Worm (Caenorhabditis elegans) whole organism, L2 larva: ENCODE data around the gene Y42G9A.3.

Experiments used
- C34F6.9 ChIP-seq: fragments of 150-350 bp; optimal IDR thresholded peaks from 2 replicates; lab custom pipeline; 2014; ENCODE audit warnings: missing biosample characterization, missing genetic modification characterization
- F13H6.1 ChIP-seq: sonication (generic microtip); optimal IDR thresholded peaks from 2 replicates; lab custom pipeline; 2016; ENCODE audit warnings: missing genetic modification characterization, missing compliant biosample characterization
- R02D3.7 ChIP-seq: fragments of 150-350 bp; optimal IDR thresholded peaks from 2 replicates; lab custom pipeline; 2014; ENCODE audit warnings: missing biosample characterization, missing genetic modification characterization
- Y55F3AM.14 ChIP-seq: fragments of 200-800 bp; sonication (Bioruptor generic); optimal IDR thresholded peaks from 2 replicates; lab custom pipeline; 2018; ENCODE audit warnings: mild to moderate bottlenecking, missing genetic modification characterization, missing compliant biosample characterization
- ZK546.5 ChIP-seq: sonication (generic microtip); optimal IDR thresholded peaks from 2 replicates; lab custom pipeline; 2017; ENCODE audit warnings: missing biosample characterization, missing genetic modification characterization
- alr-1 ChIP-seq: fragments of 150-350 bp; optimal IDR thresholded peaks from 2 replicates; lab custom pipeline; 2014; ENCODE audit warnings: missing biosample characterization, missing genetic modification characterization
- aly-2 ChIP-seq: fragments of 150-350 bp; optimal IDR thresholded peaks from 2 replicates; lab custom pipeline; 2014; ENCODE audit warnings: missing biosample characterization, missing genetic modification characterization
- ama-1 ChIP-seq: fragments of 150-350 bp; optimal IDR thresholded peaks from 2 replicates; lab custom pipeline; 2018; ENCODE audit warnings: inconsistent platforms
- blmp-1 ChIP-seq: sonication (generic microtip); optimal IDR thresholded peaks from 2 replicates; lab custom pipeline; 2017; ENCODE audit warnings: missing genetic modification characterization, mild to moderate bottlenecking, missing compliant biosample characterization, antibody characterized with exemption, moderate library complexity; ENCODE audit not compliant: insufficient read depth
- ceh-82 ChIP-seq: fragments of 150-350 bp; optimal IDR thresholded peaks from 2 replicates; lab custom pipeline; 2014; ENCODE audit warnings: missing biosample characterization, missing genetic modification characterization
- dmd-4 ChIP-seq: sonication (generic microtip); optimal IDR thresholded peaks from 2 replicates; lab custom pipeline; 2017; ENCODE audit warnings: missing biosample characterization, missing genetic modification characterization
- egl-27 ChIP-seq: sonication (generic microtip); optimal IDR thresholded peaks from 3 replicates; lab custom pipeline; 2017; ENCODE audit warnings: missing biosample characterization, missing genetic modification reagents, missing genetic modification characterization
- elt-3 ChIP-seq: sonication (generic microtip); optimal IDR thresholded peaks from 2 replicates; lab custom pipeline; 2017; ENCODE audit warnings: missing biosample characterization, missing genetic modification characterization
- fos-1 ChIP-seq: fragments of 150-350 bp; optimal IDR thresholded peaks from 2 replicates; lab custom pipeline; 2014; ENCODE audit warnings: missing biosample characterization, missing genetic modification characterization
- gmeb-1 ChIP-seq: fragments of 150-350 bp; optimal IDR thresholded peaks from 2 replicates; lab custom pipeline; 2014; ENCODE audit warnings: missing biosample characterization, missing genetic modification characterization
- lin-11 ChIP-seq: fragments of 150-350 bp; sonication (generic microtip); optimal IDR thresholded peaks from 2 replicates; lab custom pipeline; 2014; ENCODE audit warnings: missing biosample characterization, missing genetic modification characterization, inconsistent platforms, mixed read lengths
- lin-13 ChIP-seq: fragments of 150-350 bp; optimal IDR thresholded peaks from 2 replicates; lab custom pipeline; 2014; ENCODE audit warnings: missing biosample characterization, missing genetic modification reagents, missing genetic modification characterization
- lsy-2 ChIP-seq, 2 experiments: fragments of 150-350 bp in 1 of 2; sonication (generic microtip) in 1 of 2; optimal IDR thresholded peaks; 2 replicates each; lab custom pipeline; 2014 to 2017; ENCODE audit warnings: missing biosample characterization in 2 of 2, missing genetic modification characterization in 2 of 2
- mab-5 ChIP-seq: fragments of 150-350 bp; optimal IDR thresholded peaks from 2 replicates; lab custom pipeline; 2014; ENCODE audit warnings: missing biosample characterization, missing genetic modification characterization
- mbf-1 ChIP-seq: sonication (generic microtip); optimal IDR thresholded peaks from 2 replicates; lab custom pipeline; 2017; ENCODE audit warnings: missing biosample characterization, missing genetic modification characterization
- mdl-1 ChIP-seq, 2 experiments: fragments of 150-350 bp in 1 of 2; sonication (generic microtip) in 1 of 2; optimal IDR thresholded peaks; 2 replicates each; lab custom pipeline; 2017; ENCODE audit warnings: missing biosample characterization in 2 of 2, missing genetic modification characterization in 2 of 2
- nhr-10 ChIP-seq: sonication (generic microtip); optimal IDR thresholded peaks from 2 replicates; lab custom pipeline; 2017; ENCODE audit warnings: missing biosample characterization, missing genetic modification characterization
- nhr-11 ChIP-seq: fragments of 150-350 bp; optimal IDR thresholded peaks from 2 replicates; lab custom pipeline; 2014; ENCODE audit warnings: missing biosample characterization, missing genetic modification characterization
- nhr-12 ChIP-seq: fragments of 150-350 bp; optimal IDR thresholded peaks from 2 replicates; lab custom pipeline; 2014; ENCODE audit warnings: missing biosample characterization, missing genetic modification characterization
- nhr-129 ChIP-seq: fragments of 150-350 bp; optimal IDR thresholded peaks from 2 replicates; lab custom pipeline; 2014; ENCODE audit warnings: missing biosample characterization, missing genetic modification characterization
- nhr-23 ChIP-seq: fragments of 150-350 bp; optimal IDR thresholded peaks from 2 replicates; lab custom pipeline; 2014; ENCODE audit warnings: missing biosample characterization, missing genetic modification reagents, missing genetic modification characterization
- nhr-237 ChIP-seq: fragments of 150-350 bp; optimal IDR thresholded peaks from 2 replicates; lab custom pipeline; 2014; ENCODE audit warnings: missing biosample characterization, missing genetic modification characterization
- nhr-77 ChIP-seq: fragments of 150-350 bp; optimal IDR thresholded peaks from 2 replicates; lab custom pipeline; 2014; ENCODE audit warnings: missing biosample characterization, missing genetic modification characterization
- peb-1 ChIP-seq: fragments of 150-350 bp; optimal IDR thresholded peaks from 2 replicates; lab custom pipeline; 2014; ENCODE audit warnings: missing biosample characterization, missing genetic modification characterization
- sem-4 ChIP-seq: fragments of 150-350 bp; optimal IDR thresholded peaks from 2 replicates; lab custom pipeline; 2014; ENCODE audit warnings: missing biosample characterization, missing genetic modification reagents, missing genetic modification characterization
- skn-1 ChIP-seq: sonication (generic microtip); optimal IDR thresholded peaks from 2 replicates; lab custom pipeline; 2017; ENCODE audit warnings: missing biosample characterization, missing genetic modification characterization
- sma-3 ChIP-seq: sonication (generic microtip); optimal IDR thresholded peaks from 2 replicates; lab custom pipeline; 2016; ENCODE audit warnings: missing genetic modification reagents, missing genetic modification characterization, missing compliant biosample characterization
- sma-9 ChIP-seq, 2 experiments: fragments of 150-350 bp in 1 of 2; sonication (generic microtip) in 1 of 2; optimal IDR thresholded peaks; 2 replicates each; lab custom pipeline; 2014 to 2016; ENCODE audit warnings: missing genetic modification characterization in 2 of 2, mild to moderate bottlenecking in 1 of 2, missing biosample characterization in 1 of 2, missing compliant biosample characterization in 1 of 2, missing genetic modification reagents in 1 of 2, moderate library complexity in 1 of 2
- snpc-4 ChIP-seq: fragments of 150-350 bp; optimal IDR thresholded peaks from 2 replicates; lab custom pipeline; 2014; ENCODE audit warnings: missing biosample characterization, missing genetic modification characterization
- unc-39 ChIP-seq: fragments of 150-350 bp; optimal IDR thresholded peaks from 2 replicates; lab custom pipeline; 2014; ENCODE audit warnings: missing biosample characterization, missing genetic modification characterization
- unc-55 ChIP-seq: fragments of 150-350 bp; sonication (generic microtip); optimal IDR thresholded peaks from 3 replicates; lab custom pipeline; 2014; ENCODE audit warnings: missing biosample characterization, missing genetic modification reagents, missing genetic modification characterization
- unc-62 ChIP-seq: fragments of 150-350 bp; optimal IDR thresholded peaks from 2 replicates; lab custom pipeline; 2014; ENCODE audit warnings: missing biosample characterization, missing genetic modification reagents, missing genetic modification characterization
- zag-1 ChIP-seq: fragments of 150-350 bp; optimal IDR thresholded peaks from 2 replicates; lab custom pipeline; 2014; ENCODE audit warnings: missing biosample characterization, missing genetic modification characterization
- ztf-1 ChIP-seq: fragments of 200-800 bp; sonication (Bioruptor generic); conservative IDR thresholded peaks from 2 replicates; pipeline ENCODE4 v1.3.6; 2022; ENCODE audit warnings: missing genetic modification characterization, missing compliant biosample characterization
- ztf-4 ChIP-seq: fragments of 150-350 bp; optimal IDR thresholded peaks from 2 replicates; lab custom pipeline; 2014; ENCODE audit warnings: missing biosample characterization, missing genetic modification characterization

The Y42G9A.3 gene

DNA sequence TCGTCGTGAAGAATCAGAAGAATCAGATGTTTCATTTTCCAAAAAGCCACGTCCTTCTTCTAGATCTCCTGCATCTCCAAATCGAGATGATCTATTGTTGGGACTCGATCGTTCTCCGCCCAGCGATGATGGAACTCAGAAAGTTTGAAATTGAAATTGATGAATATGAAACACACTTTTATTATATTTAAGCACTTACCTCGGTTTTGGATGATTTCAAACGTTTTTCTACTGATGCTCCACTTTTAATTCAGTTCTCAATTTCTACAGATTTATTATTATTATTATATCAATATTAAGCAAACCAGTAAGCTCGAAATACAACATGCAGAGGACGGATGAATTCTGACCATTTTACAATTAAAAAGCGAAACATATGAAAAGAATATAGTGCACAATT, 8.5 kb downstream of the Y42G9A.3 start:
- TF ChIP-seq ZK546.5 (tag; lab: Kevin White, UChicago) (no peak), nhr-237 (tag; lab: Kevin White, UChicago) (no peak), alr-1 (tag; lab: Kevin White, UChicago) (no peak), fos-1 (tag; lab: Kevin White, UChicago) (no peak), lsy-2 (tag; optimal IDR thresholded peaks at IDR 0.05; lab: Kevin White, UChicago) (no peak), dmd-4 (tag; lab: Kevin White, UChicago) (no peak), aly-2 (tag; lab: Kevin White, UChicago) (no peak), F13H6.1 (tag; lab: Kevin White, UChicago) (no peak), nhr-12 (tag; lab: Kevin White, UChicago) (no peak), sma-9 (GFP tag; optimal IDR thresholded peaks at IDR 0.05; lab: Kevin White, UChicago) (no peak), sma-9 (tag; optimal IDR thresholded peaks at IDR 0.05; lab: Kevin White, UChicago) (no peak), C34F6.9 (tag; lab: Kevin White, UChicago) (no peak), egl-27 (no peak), ceh-82 (tag; lab: Kevin White, UChicago) (no peak)
- TF ChIP-seq, all 48 proteins: peak for 0

DNA sequence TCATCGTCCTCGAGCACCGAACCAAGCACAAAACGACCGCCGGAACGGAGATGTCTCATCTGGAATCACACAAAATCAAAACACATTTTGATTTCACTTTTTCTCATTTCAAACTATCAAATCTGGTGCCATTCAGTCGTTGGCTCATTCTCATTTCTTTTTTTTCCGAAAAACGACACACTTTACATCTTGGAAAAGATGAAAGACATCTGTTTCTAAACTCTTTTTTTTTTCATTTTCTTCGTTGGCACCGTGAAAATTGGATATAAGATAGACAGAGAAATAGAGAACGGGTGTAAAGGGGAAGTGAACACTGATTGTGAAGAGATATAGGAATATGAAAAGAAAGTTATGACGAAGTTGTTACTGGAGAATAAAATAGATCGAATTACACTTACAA, 9.7 kb downstream of the Y42G9A.3 start:
- TF ChIP-seq C34F6.9 (tag; lab: Kevin White, UChicago) (peak; percentile 33), unc-62 (GFP tag; lab: Kevin White, UChicago) (no peak), F13H6.1 (tag; lab: Kevin White, UChicago) (peak; percentile 23)

DNA sequence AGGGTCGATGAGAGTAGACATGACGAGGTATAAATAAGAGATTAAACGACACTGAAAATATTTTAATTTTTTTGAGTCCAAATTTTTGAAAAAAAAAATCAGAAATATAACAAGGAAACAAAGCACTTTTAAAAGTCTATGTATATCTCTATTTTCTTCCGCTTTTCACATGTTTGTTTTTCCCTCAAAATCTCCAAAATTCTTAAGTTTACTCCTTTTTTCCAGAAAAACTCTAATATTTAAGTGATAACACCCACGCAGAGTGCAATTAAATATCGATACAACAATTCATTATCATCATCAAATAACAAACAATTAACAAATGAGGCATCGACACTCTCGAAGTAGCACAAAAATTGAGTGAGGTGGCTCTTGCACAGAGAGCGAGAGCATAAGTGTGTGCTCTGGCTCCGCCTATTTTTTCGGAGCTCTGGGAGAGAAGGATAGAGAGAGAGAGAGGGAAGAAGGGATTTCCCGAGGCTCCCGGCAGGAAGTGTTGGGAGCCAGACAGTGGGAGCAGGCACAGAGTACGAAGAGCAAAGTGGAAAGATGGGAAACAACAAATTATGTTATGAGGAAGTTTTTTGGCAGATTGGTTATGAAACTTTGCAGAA, 11.8 kb downstream of the Y42G9A.3 start, which contains the start of gene anmt-2:
Gene anmt-2, minus strand, starts transcription at position 51 of the 614 bp plus-strand sequence.
- TF ChIP-seq R02D3.7 (tag; lab: Kevin White, UChicago) (no peak), nhr-129 (peak; percentile 56), F13H6.1 (tag; lab: Kevin White, UChicago) (peak; percentile 69), nhr-10 (tag; lab: Kevin White, UChicago) (no peak), sma-9 (GFP tag; optimal IDR thresholded peaks at IDR 0.05; lab: Kevin White, UChicago) (peak; percentile 71), sma-9 (tag; optimal IDR thresholded peaks at IDR 0.05; lab: Kevin White, UChicago) (no peak), egl-27 (no peak)

DNA sequence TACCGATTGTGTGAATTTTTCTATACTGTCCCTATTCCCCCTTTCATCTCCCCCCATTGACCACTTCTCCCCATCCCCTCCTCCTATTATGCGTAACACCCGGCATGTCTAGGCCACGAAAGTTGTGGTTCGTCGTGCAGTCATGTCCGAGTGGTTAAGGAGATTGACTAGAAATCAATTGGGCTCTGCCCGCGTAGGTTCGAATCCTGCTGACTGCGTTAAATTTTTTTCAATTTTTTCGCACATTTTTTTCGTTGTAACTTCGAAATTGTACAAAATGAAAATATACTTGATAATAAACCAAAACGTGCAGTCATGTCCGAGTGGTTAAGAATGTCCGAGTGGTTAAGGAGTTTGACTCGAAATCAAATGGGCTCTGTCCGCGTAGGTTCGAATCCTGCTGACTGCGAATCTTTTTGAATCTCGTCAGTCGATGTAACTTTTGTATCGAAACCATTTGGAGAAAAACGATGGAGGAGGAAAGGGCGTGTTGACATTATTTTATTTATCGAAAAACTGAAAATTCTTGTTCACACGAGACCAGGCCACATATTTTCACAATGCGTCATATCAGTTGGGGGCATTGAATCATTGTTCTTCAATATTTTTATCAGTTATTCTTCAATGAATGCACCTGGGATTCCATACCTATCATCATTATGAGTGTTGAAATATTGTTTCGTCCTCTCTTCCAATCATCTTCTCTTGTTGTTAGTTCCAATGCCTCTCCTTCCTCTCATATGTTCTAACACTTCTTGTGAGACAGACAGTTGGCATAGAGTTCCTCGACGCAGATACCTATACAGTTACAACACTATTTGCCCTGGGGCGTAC, 12.8 kb downstream of the Y42G9A.3 start, which contains the start of gene nfm-1:
Gene nfm-1, plus strand, starts transcription at position 812 of the 834 bp plus-strand sequence.
- TF ChIP-seq sma-9 (GFP tag; optimal IDR thresholded peaks at IDR 0.05; lab: Kevin White, UChicago): peak; percentile 64
- TF ChIP-seq sma-9 (tag; optimal IDR thresholded peaks at IDR 0.05; lab: Kevin White, UChicago): no peak
- peak; percentile 15 for TF ChIP-seq snpc-4 (tag; lab: Kevin White, UChicago)
- peak; percentile 57 to 68 for TF ChIP-seq lsy-2 (tag; optimal IDR thresholded peaks at IDR 0.05; lab: Kevin White, UChicago)
- no peak for TF ChIP-seq sem-4
- no peak for TF ChIP-seq nhr-12 (tag; lab: Kevin White, UChicago)
- peak; percentile 95 for TF ChIP-seq fos-1 (tag; lab: Kevin White, UChicago)
- no peak for TF ChIP-seq mab-5 (tag; lab: Kevin White, UChicago)
- TF ChIP-seq elt-3 (tag; lab: Kevin White, UChicago): no peak
- TF ChIP-seq nhr-23 (tag; lab: Kevin White, UChicago): no peak
- TF ChIP-seq gmeb-1 (tag; lab: Kevin White, UChicago): peak; percentile 72
- peak; percentile 41 for TF ChIP-seq C34F6.9 (tag; lab: Kevin White, UChicago)
- peak; percentile 39 for TF ChIP-seq lin-13
- peak; percentile 39 for TF ChIP-seq nhr-11
- peak; percentile 18 for TF ChIP-seq nhr-10 (tag; lab: Kevin White, UChicago)
- no peak for TF ChIP-seq peb-1 (tag; lab: Kevin White, UChicago)
- no peak for TF ChIP-seq ama-1 (lab: Kevin White, UChicago)
- TF ChIP-seq unc-55 (GFP tag; lab: Kevin White, UChicago): peak; percentile 63
- peak in 1 of 2 experiments; percentile 13 for TF ChIP-seq mdl-1 (tag; optimal IDR thresholded peaks at IDR 0.05; lab: Kevin White, UChicago)
- TF ChIP-seq unc-39 (tag; lab: Kevin White, UChicago): no peak
- TF ChIP-seq nhr-129: peak; percentile 72
- TF ChIP-seq nhr-77 (tag; lab: Kevin White, UChicago): no peak
- TF ChIP-seq unc-62 (GFP tag; lab: Kevin White, UChicago): no peak
- peak; percentile 68 for TF ChIP-seq skn-1 (tag; lab: Kevin White, UChicago)
- TF ChIP-seq dmd-4 (tag; lab: Kevin White, UChicago): no peak
- TF ChIP-seq ztf-4 (tag; lab: Kevin White, UChicago): peak; percentile 54
- TF ChIP-seq lin-11 (tag; lab: Kevin White, UChicago): peak; percentile 70
- TF ChIP-seq sma-3 (GFP tag; lab: Kevin White, UChicago): peak; percentile 56
- peak; percentile 15 for TF ChIP-seq egl-27
- TF ChIP-seq ztf-1: no peak
- peak; percentile 18 for TF ChIP-seq blmp-1 (tag; lab: Kevin White, UChicago)
- TF ChIP-seq F13H6.1 (tag; lab: Kevin White, UChicago): peak; percentile 52
- no peak for TF ChIP-seq Y55F3AM.14 (GFP tag; lab: Kevin White, UChicago)
- TF ChIP-seq zag-1 (tag; lab: Kevin White, UChicago): no peak
- TF ChIP-seq ceh-82 (tag; lab: Kevin White, UChicago): no peak
- no peak for TF ChIP-seq R02D3.7 (tag; lab: Kevin White, UChicago)
- TF ChIP-seq nhr-237 (tag; lab: Kevin White, UChicago): no peak
- TF ChIP-seq mbf-1 (tag; lab: Kevin White, UChicago): peak; percentile 21
